Worm (Caenorhabditis elegans): ENCODE measurements around the gene nfx-1.

Gene nfx-1

ce11 chrIII:6374947-6375415, at the start of gene nfx-1, which contains the start of gene rps-13:
nfx-1 (plus strand) TSS chrIII:6375379.
rps-13 (minus strand) TSS chrIII:6374997.
- TF ChIP-seq ets-5 (GFP tag; IDR thresholded peaks at IDR 0.05): no peak
- peak; percentile 58 for TF ChIP-seq irx-1 (tag; optimal IDR thresholded peaks at IDR 0.05)
- TF ChIP-seq mdl-1 (tag; optimal IDR thresholded peaks at IDR 0.05): peak in 1 of 2 experiments; percentile 85
- peak; percentile 83 to 90 for TF ChIP-seq efl-1 (optimal IDR thresholded peaks at IDR 0.05)
- peak; percentile 76 to 97 for TF ChIP-seq efl-1 (GFP tag; optimal IDR thresholded peaks at IDR 0.05 in 1 of 2)
- TF ChIP-seq nhr-71 (tag; optimal IDR thresholded peaks at IDR 0.05): peak; percentile 87
- peak; percentile 70 to 82 (median 77) for TF ChIP-seq dpl-1 (GFP tag; optimal IDR thresholded peaks at IDR 0.05)
- TF ChIP-seq fkh-4 (tag; optimal IDR thresholded peaks at IDR 0.05; ENCODE audit: borderline replicate concordance): no peak
- no peak for TF ChIP-seq aly-2 (tag; optimal IDR thresholded peaks at IDR 0.05)
- peak; percentile 10 for TF ChIP-seq fkh-10 (GFP tag; optimal IDR thresholded peaks at IDR 0.05)
- peak; percentile 4 for TF ChIP-seq ceh-90 (tag; optimal IDR thresholded peaks at IDR 0.05)
- peak; percentile 87 for TF ChIP-seq snu-23 (GFP tag; optimal IDR thresholded peaks at IDR 0.05)
- TF ChIP-seq nhr-12 (tag; optimal IDR thresholded peaks at IDR 0.05): no peak
- TF ChIP-seq egl-27 (tag; optimal IDR thresholded peaks at IDR 0.05): no peak
- no peak; the same call in 1 of the 2 replicates for TF ChIP-seq ceh-88 (GFP tag; IDR thresholded peaks at IDR 0.05)
- TF ChIP-seq unc-86 (tag; optimal IDR thresholded peaks at IDR 0.05): peak; percentile 58
- TF ChIP-seq zag-1 (tag; optimal IDR thresholded peaks at IDR 0.05): no peak
- peak; percentile 13 for TF ChIP-seq C04F5.9 (tag; optimal IDR thresholded peaks at IDR 0.05)
- no peak for TF ChIP-seq ceh-63 (GFP tag; optimal IDR thresholded peaks at IDR 0.05)
- TF ChIP-seq fkh-8 (tag; optimal IDR thresholded peaks at IDR 0.05): peak; percentile 62
- peak; percentile 55 for TF ChIP-seq lin-15B (tag; optimal IDR thresholded peaks at IDR 0.05)
- peak; percentile 1 for TF ChIP-seq hpl-2 (GFP tag; optimal IDR thresholded peaks at IDR 0.05)
- TF ChIP-seq nhr-47 (tag; optimal IDR thresholded peaks at IDR 0.05): peak; percentile 81
- no peak for TF ChIP-seq nhr-237 (tag; optimal IDR thresholded peaks at IDR 0.05)
- peak; percentile 56 for TF ChIP-seq nhr-77 (tag; optimal IDR thresholded peaks at IDR 0.05)
- TF ChIP-seq egl-13 (tag; optimal IDR thresholded peaks at IDR 0.05): peak; percentile 33
- TF ChIP-seq lin-35 (GFP tag; optimal IDR thresholded peaks at IDR 0.05): peak; percentile 85 to 91
- TF ChIP-seq ztf-4 (tag; optimal IDR thresholded peaks at IDR 0.05): peak; percentile 74
- TF ChIP-seq nhr-90 (tag; optimal IDR thresholded peaks at IDR 0.05; ENCODE audit: poor library complexity): peak; percentile 66
- no peak for TF ChIP-seq nhr-28 (tag; optimal IDR thresholded peaks at IDR 0.05)
- TF ChIP-seq rnt-1 (tag; optimal IDR thresholded peaks at IDR 0.05): peak; percentile 86
- TF ChIP-seq unc-98 (GFP tag; IDR thresholded peaks at IDR 0.05): no peak
- TF ChIP-seq jun-1 (tag; optimal IDR thresholded peaks at IDR 0.05): peak; percentile 62
- no peak for TF ChIP-seq ztf-11 (tag; optimal IDR thresholded peaks at IDR 0.05)
- no peak for TF ChIP-seq aha-1 (tag; optimal IDR thresholded peaks at IDR 0.05)
- no peak for TF ChIP-seq ces-1 (GFP tag; optimal IDR thresholded peaks at IDR 0.05)
- TF ChIP-seq C16A3.4 (tag; optimal IDR thresholded peaks at IDR 0.05): no peak
- no peak for TF ChIP-seq ceh-8 (GFP tag; optimal IDR thresholded peaks at IDR 0.05)
- TF ChIP-seq lin-13 (GFP tag; optimal IDR thresholded peaks at IDR 0.05): peak; percentile 86
- TF ChIP-seq hlh-4 (tag; optimal IDR thresholded peaks at IDR 0.05): no peak
- TF ChIP-seq blmp-1 (tag; optimal IDR thresholded peaks at IDR 0.05): peak; percentile 63
- TF ChIP-seq mab-9 (GFP tag; IDR thresholded peaks at IDR 0.05): no peak
- peak; percentile 92 for TF ChIP-seq skn-1 (tag; optimal IDR thresholded peaks at IDR 0.05)
- peak; percentile 66 for TF ChIP-seq snpc-4 (tag; optimal IDR thresholded peaks at IDR 0.05)
- no peak for TF ChIP-seq vab-15 (tag; optimal IDR thresholded peaks at IDR 0.05)
- no peak for TF ChIP-seq hlh-17 (GFP tag; optimal IDR thresholded peaks at IDR 0.05; ENCODE audit: borderline replicate concordance)
- TF ChIP-seq nhr-84 (tag; optimal IDR thresholded peaks at IDR 0.05): no peak
- peak; percentile 80 for TF ChIP-seq fos-1 (tag; optimal IDR thresholded peaks at IDR 0.05)
- TF ChIP-seq zip-4 (GFP tag; optimal IDR thresholded peaks at IDR 0.05): no peak
- no peak for TF ChIP-seq unc-62 (GFP tag; optimal IDR thresholded peaks at IDR 0.05)
- TF ChIP-seq elt-2 (tag; optimal IDR thresholded peaks at IDR 0.05): no peak
- TF ChIP-seq lir-3 (tag; optimal IDR thresholded peaks at IDR 0.05; ENCODE audit: poor library complexity): peak; percentile 65
- peak; percentile 84 for TF ChIP-seq nhr-19 (GFP tag; conservative IDR thresholded peaks at IDR 0.05)
